Fruit fly (Drosophila melanogaster): ENCODE measurements around the gene Grip.

dm6 chrX:5992141-5992540, 26.1 kb downstream of the Grip start:
- TF ChIP-seq Clk (GFP tag; optimal IDR thresholded peaks at IDR 0.05), result no peak
- TF ChIP-seq tj (GFP tag; optimal IDR thresholded peaks at IDR 0.05), result no peak
- no peak for TF ChIP-seq CG14711 (tag; optimal IDR thresholded peaks at IDR 0.05)
- TF ChIP-seq cic (GFP tag; optimal IDR thresholded peaks at IDR 0.05), result no peak
- TF ChIP-seq CG7045 (GFP tag; optimal IDR thresholded peaks at IDR 0.05), result no peak
- no peak for TF ChIP-seq CG12768 (GFP tag; optimal IDR thresholded peaks at IDR 0.05)
- TF ChIP-seq CG33017 (tag; optimal IDR thresholded peaks at IDR 0.05), result no peak
- TF ChIP-seq kay (GFP tag; ENCODE audit: borderline replicate concordance), result no peak
- no peak for TF ChIP-seq cnc (optimal IDR thresholded peaks at IDR 0.05)
- TF ChIP-seq CG11617 (GFP tag; optimal IDR thresholded peaks at IDR 0.05), result no peak
- TF ChIP-seq Hr96 (GFP tag; optimal IDR thresholded peaks at IDR 0.05), result no peak
- no peak for TF ChIP-seq ovo (GFP tag; optimal IDR thresholded peaks at IDR 0.05)
